Worm (Caenorhabditis elegans): Measurements from ENCODE around the gene pdi-1.

Gene pdi-1

DNA sequence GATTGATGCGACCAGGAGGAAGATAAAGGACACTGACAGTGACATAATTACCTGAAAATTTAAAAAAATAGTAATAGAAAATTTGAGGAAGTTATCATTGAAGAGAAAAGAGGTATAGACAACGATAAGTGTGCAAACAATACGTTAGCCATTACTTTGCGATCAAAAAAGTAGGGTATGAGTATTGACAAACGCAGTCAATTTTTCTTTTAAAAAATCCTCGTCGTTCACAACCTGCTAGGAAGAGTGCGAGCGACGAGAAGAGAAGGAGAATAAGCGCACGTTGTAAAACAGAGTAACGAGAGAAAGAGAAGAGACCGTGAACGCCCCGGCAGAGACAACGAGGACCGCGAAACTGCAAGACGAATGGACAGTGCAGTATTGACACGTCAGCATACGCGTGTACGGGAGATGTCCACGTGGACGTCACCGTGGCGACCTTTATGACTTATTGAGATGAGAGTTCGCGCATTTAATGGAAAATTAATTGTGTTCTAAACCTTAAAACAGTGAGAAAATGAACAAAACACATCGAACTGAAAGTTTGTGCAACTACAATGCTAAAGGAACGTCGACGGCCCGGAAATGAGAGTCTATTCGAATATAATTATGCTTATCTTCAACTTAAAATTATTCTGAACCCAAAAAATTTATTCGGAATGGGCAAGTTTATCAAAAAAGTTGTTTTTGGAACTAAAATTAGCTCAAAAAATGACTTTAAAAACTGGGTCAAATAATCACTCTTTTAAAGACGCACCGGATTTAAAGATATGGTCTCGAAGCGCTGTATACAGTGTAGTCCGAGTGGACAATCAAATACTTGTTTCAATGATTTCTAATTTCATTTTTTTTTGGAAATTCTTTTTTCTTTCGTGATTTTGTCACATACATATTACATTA lies at the start of gene pdi-1, which contains the start of gene C14B1.2:
Gene pdi-1, minus strand, starts transcription at position 51 of the 900 bp plus-strand sequence.
Gene C14B1.2, plus strand, starts transcription at position 850 of the 900 bp plus-strand sequence.
- peak; percentile 4; the same call in 1 of the 2 replicates for TF ChIP-seq set-16 (GFP tag; IDR thresholded peaks at IDR 0.05)
- peak; percentile 64; the same call in 1 of the 2 replicates for TF ChIP-seq nhr-41 (GFP tag; IDR thresholded peaks at IDR 0.05)
- no peak for TF ChIP-seq aha-1 (tag)
- TF ChIP-seq skn-1 (tag; optimal IDR thresholded peaks at IDR 0.05) = no peak
- no peak for TF ChIP-seq nhr-111 (GFP tag; optimal IDR thresholded peaks at IDR 0.05)
- peak; percentile 71 for TF ChIP-seq hlh-30 (tag; optimal IDR thresholded peaks at IDR 0.05; ENCODE audit: insufficient read depth)
- TF ChIP-seq spr-3 (GFP tag; optimal IDR thresholded peaks at IDR 0.05) = no peak
- TF ChIP-seq mxl-2 (GFP tag; conservative IDR thresholded peaks at IDR 0.05) = no peak
- TF ChIP-seq lin-15B (tag; optimal IDR thresholded peaks at IDR 0.05) = no peak
- TF ChIP-seq mep-1 (tag; optimal IDR thresholded peaks at IDR 0.05) = peak; percentile 64
- 0 out of 2 replicates have a peak, but pooled peaks have one; percentile 51 for TF ChIP-seq tra-1 (GFP tag; IDR thresholded peaks at IDR 0.05)
- no peak for TF ChIP-seq daf-16 (GFP tag; optimal IDR thresholded peaks at IDR 0.05)
- peak; percentile 2 for TF ChIP-seq daf-16 (tag; optimal IDR thresholded peaks at IDR 0.05)
- peak; percentile 64 for TF ChIP-seq lin-38 (GFP tag; IDR thresholded peaks at IDR 0.05)
- no peak for TF ChIP-seq sdz-12 (GFP tag; optimal IDR thresholded peaks at IDR 0.05)
- no peak for TF ChIP-seq ceh-32 (tag; optimal IDR thresholded peaks at IDR 0.05; ENCODE audit: poor library complexity)
- peak; percentile 87 for TF ChIP-seq dve-1 (tag; optimal IDR thresholded peaks at IDR 0.05; ENCODE audit: insufficient read depth)
- TF ChIP-seq hmg-1.1 (GFP tag; IDR thresholded peaks at IDR 0.05) = peak; percentile 66; the same call in 1 of the 2 replicates
- peak; percentile 77 for TF ChIP-seq nhr-6 (tag; optimal IDR thresholded peaks at IDR 0.05)
- TF ChIP-seq ceh-82 (tag; optimal IDR thresholded peaks at IDR 0.05) = no peak
- TF ChIP-seq ces-1 (GFP tag; optimal IDR thresholded peaks at IDR 0.05) = no peak
- peak; percentile 28 for TF ChIP-seq spr-1 (tag; optimal IDR thresholded peaks at IDR 0.05)
- TF ChIP-seq nhr-77 (tag; optimal IDR thresholded peaks at IDR 0.05) = peak; percentile 35
- peak in 1 of 2 experiments; percentile 71 for TF ChIP-seq lsy-2 (tag; optimal IDR thresholded peaks at IDR 0.05)
- TF ChIP-seq mdt-29 (GFP tag; IDR thresholded peaks at IDR 0.05) = no peak
- TF ChIP-seq dpl-1 (GFP tag; optimal IDR thresholded peaks at IDR 0.05) = peak; percentile 56
- peak; percentile 54 for TF ChIP-seq nhr-48 (tag; optimal IDR thresholded peaks at IDR 0.05)
- TF ChIP-seq lin-1 (GFP tag; IDR thresholded peaks at IDR 0.05) = no peak
- TF ChIP-seq unc-39 (tag; optimal IDR thresholded peaks at IDR 0.05) = no peak
- TF ChIP-seq F44E2.7 (GFP tag; IDR thresholded peaks at IDR 0.05) = no peak
- peak; percentile 35 for TF ChIP-seq mes-2 (tag; optimal IDR thresholded peaks at IDR 0.05; ENCODE audit: poor library complexity, severe bottlenecking)
- TF ChIP-seq T20F7.1 (GFP tag; optimal IDR thresholded peaks at IDR 0.05) = peak; percentile 66
- TF ChIP-seq nhr-25 (tag; optimal IDR thresholded peaks at IDR 0.05; ENCODE audit: borderline replicate concordance, insufficient read depth) = peak; percentile 83
- TF ChIP-seq nhr-28 (tag; optimal IDR thresholded peaks at IDR 0.05) = peak; percentile 55
- no peak for TF ChIP-seq daf-12 (tag; optimal IDR thresholded peaks at IDR 0.05)
- peak; percentile 59 for TF ChIP-seq lin-13 (GFP tag; optimal IDR thresholded peaks at IDR 0.05)
- no peak for TF ChIP-seq Y48G9A.11 (GFP tag; IDR thresholded peaks at IDR 0.05)
- no peak for TF ChIP-seq nhr-11 (tag; optimal IDR thresholded peaks at IDR 0.05)
- no peak for TF ChIP-seq ama-1 (optimal IDR thresholded peaks at IDR 0.05)
- TF ChIP-seq attf-4 (tag; optimal IDR thresholded peaks at IDR 0.05) = no peak
- peak; percentile 99 for TF ChIP-seq mxl-3 (GFP tag; optimal IDR thresholded peaks at IDR 0.05)
- TF ChIP-seq cey-2 (tag; optimal IDR thresholded peaks at IDR 0.05; ENCODE audit: borderline replicate concordance, insufficient read depth) = no peak
- TF ChIP-seq fos-1 (tag; optimal IDR thresholded peaks at IDR 0.05) = no peak
- no peak for TF ChIP-seq ztf-11 (tag; optimal IDR thresholded peaks at IDR 0.05)
- no peak for TF ChIP-seq zip-2 (tag; optimal IDR thresholded peaks at IDR 0.05)
- no peak for TF ChIP-seq nhr-10 (tag; optimal IDR thresholded peaks at IDR 0.05)
- peak; percentile 59; the same call in 1 of the 2 replicates for TF ChIP-seq egl-43 (GFP tag; IDR thresholded peaks at IDR 0.05)
- no peak for TF ChIP-seq vab-7 (GFP tag; IDR thresholded peaks at IDR 0.05)
- TF ChIP-seq Y5F2A.4 (GFP tag; optimal IDR thresholded peaks at IDR 0.05) = no peak

Measured in whole organism, L4 larva.